Fruit fly (Drosophila melanogaster) whole organism, pupa: ENCODE results near the gene CG10681.

Experiments used
- CG10348 ChIP-seq: fragments of 200-800 bp; sonication (Bioruptor generic); IDR thresholded peaks from 2 replicates; pipeline ENCODE4 v1.3.6; 2022; ENCODE audit warnings: missing biosample characterization, missing genetic modification characterization
- CG12605 ChIP-seq: fragments of 200-800 bp; sonication (Bioruptor generic); IDR thresholded peaks from 2 replicates; pipeline ENCODE4 v1.3.6; 2022; ENCODE audit warnings: missing biosample characterization, missing genetic modification characterization
- CG13204 ChIP-seq: fragments of 200-800 bp; sonication (Bioruptor generic); optimal IDR thresholded peaks from 2 replicates; lab custom pipeline; 2018; ENCODE audit warnings: missing biosample characterization, mild to moderate bottlenecking, missing genetic modification characterization, moderate library complexity
- CG14655 ChIP-seq: fragments of 200-800 bp; sonication (Bioruptor generic); optimal IDR thresholded peaks from 3 replicates; lab custom pipeline; 2017; ENCODE audit warnings: mild to moderate bottlenecking, missing biosample characterization, missing genetic modification reagents, missing genetic modification characterization
- CG15710 ChIP-seq: fragments of 200-800 bp; sonication (Bioruptor generic); optimal IDR thresholded peaks from 2 replicates; lab custom pipeline; 2018; ENCODE audit warnings: missing biosample characterization, mild to moderate bottlenecking, missing genetic modification characterization, moderate library complexity
- CG17806 ChIP-seq: fragments of 200-800 bp; sonication (Bioruptor generic); optimal IDR thresholded peaks from 2 replicates; lab custom pipeline; 2018; ENCODE audit warnings: missing biosample characterization, mild to moderate bottlenecking, missing genetic modification characterization, moderate library complexity
- CG32121 ChIP-seq: fragments of 200-800 bp; sonication (Bioruptor generic); IDR thresholded peaks from 2 replicates; pipeline ENCODE4 v1.3.6; 2022; ENCODE audit warnings: missing biosample characterization, missing genetic modification characterization
- CG34367 ChIP-seq: fragments of 200-800 bp; sonication (Bioruptor generic); optimal IDR thresholded peaks from 2 replicates; lab custom pipeline; 2018; ENCODE audit warnings: missing biosample characterization, mild to moderate bottlenecking, missing genetic modification characterization
- CG4496 ChIP-seq: fragments of 200-800 bp; sonication (Bioruptor generic); IDR thresholded peaks from 3 replicates; pipeline ENCODE4 v1.3.6; 2022; ENCODE audit warnings: missing biosample characterization, missing genetic modification characterization
- CG8159 ChIP-seq: fragments of 200-800 bp; sonication (Bioruptor generic); optimal IDR thresholded peaks from 3 replicates; lab custom pipeline; 2018; ENCODE audit warnings: missing biosample characterization, mild to moderate bottlenecking, missing genetic modification characterization, moderate library complexity
- CG8301 ChIP-seq: fragments of 200-800 bp; sonication (Bioruptor generic); optimal IDR thresholded peaks from 2 replicates; lab custom pipeline; 2018; ENCODE audit warnings: missing biosample characterization, mild to moderate bottlenecking, missing genetic modification characterization
- CG9948 ChIP-seq: fragments of 200-800 bp; sonication (Bioruptor generic); optimal IDR thresholded peaks from 2 replicates; lab custom pipeline; 2018; ENCODE audit warnings: missing biosample characterization, mild to moderate bottlenecking, missing genetic modification characterization, moderate library complexity
- D1 ChIP-seq: fragments of 200-800 bp; sonication (Bioruptor generic); optimal IDR thresholded peaks from 2 replicates; lab custom pipeline; 2018; ENCODE audit warnings: missing biosample characterization, mild to moderate bottlenecking, missing genetic modification characterization, moderate library complexity
- EcR ChIP-seq: fragments of 200-800 bp; sonication (Bioruptor generic); optimal IDR thresholded peaks from 3 replicates; lab custom pipeline; 2019; ENCODE audit warnings: missing biosample characterization, missing genetic modification characterization, mild to moderate bottlenecking, moderate library complexity, missing genetic modification reagents
- Ets98B ChIP-seq: fragments of 200-800 bp; sonication (Bioruptor generic); IDR thresholded peaks from 2 replicates; pipeline ENCODE4 v1.3.6; 2022; ENCODE audit warnings: missing biosample characterization, missing genetic modification characterization
- Pif1A ChIP-seq: fragments of 200-800 bp; sonication (Bioruptor generic); optimal IDR thresholded peaks from 3 replicates; lab custom pipeline; 2016; ENCODE audit warnings: missing biosample characterization, missing genetic modification characterization
- Pif1B ChIP-seq: fragments of 200-800 bp; sonication (Bioruptor generic); optimal IDR thresholded peaks from 3 replicates; lab custom pipeline; 2016; ENCODE audit warnings: missing biosample characterization, missing genetic modification characterization
- Snoo ChIP-seq: fragments of 200-800 bp; sonication (Bioruptor generic); optimal IDR thresholded peaks from 3 replicates; lab custom pipeline; 2017; ENCODE audit warnings: missing biosample characterization, mild to moderate bottlenecking, missing genetic modification characterization, inconsistent platforms
- fd96Ca ChIP-seq: fragments of 200-800 bp; sonication (Bioruptor generic); IDR thresholded peaks from 3 replicates; pipeline ENCODE4 v1.3.6; 2022; ENCODE audit warnings: missing biosample characterization, missing genetic modification characterization
- gl ChIP-seq: fragments of 200-800 bp; sonication (Bioruptor generic); optimal IDR thresholded peaks from 2 replicates; lab custom pipeline; 2018; ENCODE audit warnings: missing biosample characterization, mild to moderate bottlenecking, missing genetic modification characterization
- rn ChIP-seq: fragments of 200-800 bp; sonication (Bioruptor generic); IDR thresholded peaks from 2 replicates; pipeline ENCODE4 v1.3.6; 2022; ENCODE audit warnings: missing biosample characterization, missing genetic modification characterization

The CG10681 gene

dm6 chr3L:12495312-12495725 is 6.0 kb upstream of the CG10681 start:
- TF ChIP-seq CG10348 (GFP tag; lab: Robert Waterston, UW) (peak; percentile 20; the same call in 1 of the 2 replicates), Pif1B (GFP tag; lab: Kevin White, UChicago) (peak; percentile 83), EcR (GFP tag; lab: Kevin White, UChicago) (no peak), Snoo (peak; percentile 86), rn (GFP tag; lab: Robert Waterston, UW) (0 out of 2 replicates have a peak, but pooled peaks have one; percentile 25), CG34367 (tag; lab: Kevin White, UChicago) (peak; percentile 75), Ets98B (GFP tag; lab: Robert Waterston, UW) (peak; percentile 67), D1 (tag; lab: Kevin White, UChicago) (peak; percentile 75), CG32121 (peak; percentile 73), CG9948 (tag; lab: Kevin White, UChicago) (peak; percentile 82), Pif1A (GFP tag; lab: Kevin White, UChicago) (peak; percentile 84), CG4496 (GFP tag; lab: Robert Waterston, UW) (no peak; the same call in none of the 3 replicates), gl (tag; lab: Kevin White, UChicago) (peak; percentile 60), CG14655 (peak; percentile 95), CG12605 (GFP tag; lab: Robert Waterston, UW) (0 out of 2 replicates have a peak, but pooled peaks have one; percentile 20), CG17806 (peak; percentile 76), CG8301 (peak; percentile 92), CG15710 (peak; percentile 85), CG13204 (no peak), fd96Ca (GFP tag; lab: Robert Waterston, UW) (peak; percentile 69; the same call in 2 of the 3 replicates), CG8159 (tag; lab: Kevin White, UChicago) (peak; percentile 87)

- TF ChIP-seq CG4496 (GFP tag; lab: Robert Waterston, UW) (0 out of 3 replicates have a peak, but pooled peaks have one; percentile 32), fd96Ca (GFP tag; lab: Robert Waterston, UW) (0 out of 3 replicates have a peak, but pooled peaks have one; percentile 15), EcR (GFP tag; lab: Kevin White, UChicago) (no peak), CG8301 (no peak), CG9948 (tag; lab: Kevin White, UChicago) (peak; percentile 18), CG32121 (peak; percentile 35; the same call in 1 of the 2 replicates), CG15710 (peak; percentile 11), gl (tag; lab: Kevin White, UChicago) (no peak), CG17806 (peak; percentile 6)
Measured at dm6 chr3L:12496428-12497344, 4.6 kb upstream of the CG10681 start, which contains the start of gene CG10657. TSS of gene CG10657 (minus strand) at chr3L:12497216.

dm6 chr3L:12503865-12504650 is 2.7 kb downstream of the CG10681 start, which contains the start of the genes CG10646 and vih:
TSS of gene CG10646 (minus strand) at chr3L:12503894.
TSS of gene vih (plus strand) at chr3L:12504292.
- TF ChIP-seq D1 (tag; lab: Kevin White, UChicago) (no peak), Pif1A (GFP tag; lab: Kevin White, UChicago) (no peak), CG9948 (tag; lab: Kevin White, UChicago) (no peak), CG15710 (peak; percentile 27), CG8159 (tag; lab: Kevin White, UChicago) (peak; percentile 23), CG14655 (no peak), CG4496 (GFP tag; lab: Robert Waterston, UW) (peak; percentile 31; the same call in 1 of the 3 replicates), CG34367 (tag; lab: Kevin White, UChicago) (no peak), CG12605 (GFP tag; lab: Robert Waterston, UW) (no peak), Snoo (peak; percentile 37), CG10348 (GFP tag; lab: Robert Waterston, UW) (no peak)

- no peak for TF ChIP-seq CG13204
- TF ChIP-seq CG9948 (tag; lab: Kevin White, UChicago), result no peak
- no peak for TF ChIP-seq CG8301
- no peak for TF ChIP-seq CG12605 (GFP tag; lab: Robert Waterston, UW)
- TF ChIP-seq CG34367 (tag; lab: Kevin White, UChicago), result no peak
- TF ChIP-seq Ets98B (GFP tag; lab: Robert Waterston, UW), result no peak
- TF ChIP-seq CG32121, result no peak
- TF ChIP-seq CG17806, result no peak
- no peak for TF ChIP-seq fd96Ca (GFP tag; lab: Robert Waterston, UW)
- no peak for TF ChIP-seq Snoo
- TF ChIP-seq CG10348 (GFP tag; lab: Robert Waterston, UW), result no peak
- TF ChIP-seq Pif1A (GFP tag; lab: Kevin White, UChicago), result no peak
- TF ChIP-seq CG8159 (tag; lab: Kevin White, UChicago), result no peak
- TF ChIP-seq gl (tag; lab: Kevin White, UChicago), result no peak
- no peak for TF ChIP-seq CG15710
Measured at dm6 chr3L:12505990-12506389, 4.7 kb downstream of the CG10681 start.

dm6 chr3L:12506963-12507552 is 5.7 kb downstream of the CG10681 start:
- 0 out of 3 replicates have a peak, but pooled peaks have one; percentile 14 for TF ChIP-seq fd96Ca (GFP tag; lab: Robert Waterston, UW)
- no peak for TF ChIP-seq CG14655
- no peak for TF ChIP-seq rn (GFP tag; lab: Robert Waterston, UW)
